Worm (Caenorhabditis elegans) whole organism, early embryonic: ENCODE measurements around the gene T02B11.9.
"Not testable (repeated sequence)": the region's sequence is repeated elsewhere in the genome, so short reads cannot be mapped to it uniquely, and the experiment has no call there.

Source experiments
- B0310.2 ChIP-seq: sonication (generic microtip); optimal IDR thresholded peaks from 2 replicates; lab custom pipeline; 2016; ENCODE audit warnings: mild to moderate bottlenecking, missing genetic modification characterization, missing compliant biosample characterization
- F13C5.2 ChIP-seq: sonication (generic microtip); optimal IDR thresholded peaks from 2 replicates; lab custom pipeline; 2017; ENCODE audit warnings: mild to moderate bottlenecking, missing genetic modification characterization, inconsistent platforms, missing compliant biosample characterization
- aly-1 ChIP-seq: sonication (generic microtip); optimal IDR thresholded peaks from 2 replicates; lab custom pipeline; 2016; ENCODE audit warnings: missing genetic modification characterization, missing compliant biosample characterization
- ama-1 ChIP-seq: fragments of 150-350 bp; optimal IDR thresholded peaks from 2 replicates; lab custom pipeline; 2014
- ceh-13 ChIP-seq: fragments of 200-800 bp; sonication (Bioruptor generic); optimal IDR thresholded peaks from 2 replicates; lab custom pipeline; 2018; ENCODE audit warnings: mild to moderate bottlenecking, missing genetic modification characterization, missing compliant biosample characterization
- ceh-36 ChIP-seq: sonication (generic microtip); optimal IDR thresholded peaks from 2 replicates; lab custom pipeline; 2016; ENCODE audit warnings: missing genetic modification characterization, inconsistent platforms, missing compliant biosample characterization
- ets-7 ChIP-seq: sonication (generic microtip); optimal IDR thresholded peaks from 2 replicates; lab custom pipeline; 2016; ENCODE audit warnings: missing genotype, missing genetic modification characterization, missing compliant biosample characterization
- flt-1 ChIP-seq: fragments of 200-800 bp; sonication (Bioruptor generic); IDR thresholded peaks from 2 replicates; pipeline ENCODE4 v1.3.6; 2022; ENCODE audit warnings: missing genetic modification characterization, missing compliant biosample characterization
- hmbx-1 ChIP-seq: sonication (generic microtip); optimal IDR thresholded peaks from 2 replicates; lab custom pipeline; 2016; ENCODE audit warnings: mild to moderate bottlenecking, missing genetic modification characterization, missing compliant biosample characterization
- hmg-4 ChIP-seq: fragments of 200-800 bp; sonication (Bioruptor generic); optimal IDR thresholded peaks from 2 replicates; lab custom pipeline; 2018; ENCODE audit warnings: mild to moderate bottlenecking, missing genetic modification characterization, missing compliant biosample characterization
- hnd-1 ChIP-seq: sonication (generic microtip); optimal IDR thresholded peaks from 2 replicates; lab custom pipeline; 2016; ENCODE audit warnings: missing genetic modification characterization, missing compliant biosample characterization
- pes-1 ChIP-seq: fragments of 200-800 bp; sonication (Bioruptor generic); IDR thresholded peaks from 2 replicates; pipeline ENCODE4 v1.3.6; 2022; ENCODE audit warnings: missing genetic modification reagents, missing genetic modification characterization, missing compliant biosample characterization
- scrt-1 ChIP-seq: fragments of 200-800 bp; sonication (Bioruptor generic); IDR thresholded peaks from 2 replicates; pipeline ENCODE4 v1.3.6; 2022; ENCODE audit warnings: missing genetic modification characterization, missing compliant biosample characterization
- sea-1 ChIP-seq: fragments of 200-800 bp; sonication (Bioruptor generic); conservative IDR thresholded peaks from 2 replicates; pipeline ENCODE4 v1.3.6; 2022; ENCODE audit warnings: missing genetic modification characterization, missing compliant biosample characterization
- tbx-11 ChIP-seq: fragments of 200-800 bp; sonication (Bioruptor generic); IDR thresholded peaks from 2 replicates; pipeline ENCODE4 v1.3.6; 2022; ENCODE audit warnings: missing genetic modification characterization, missing compliant biosample characterization
- tbx-37 ChIP-seq: fragments of 200-800 bp; sonication (Bioruptor generic); conservative IDR thresholded peaks from 2 replicates; pipeline ENCODE4 v1.3.6; 2022; ENCODE audit warnings: missing genetic modification reagents, missing genetic modification characterization, missing compliant biosample characterization
- tra-4 ChIP-seq: sonication (generic microtip); optimal IDR thresholded peaks from 2 replicates; lab custom pipeline; 2017; ENCODE audit warnings: missing genetic modification characterization, missing compliant biosample characterization

The T02B11.9 gene

ce11 chrV:879171-879570 lies 3.1 kb downstream of the T02B11.9 start, which contains the start of gene srg-53:
srg-53 (plus strand) TSS chrV:879471.
- TF ChIP-seq scrt-1: no peak

- no peak for TF ChIP-seq ceh-36 (tag; lab: Kevin White, UChicago)
- no peak for TF ChIP-seq hmbx-1 (tag; lab: Kevin White, UChicago)
- no peak for TF ChIP-seq hnd-1 (tag; lab: Kevin White, UChicago)
- TF ChIP-seq sea-1: no peak
- no peak for TF ChIP-seq B0310.2 (tag; lab: Kevin White, UChicago)
- no peak for TF ChIP-seq tra-4 (tag; lab: Kevin White, UChicago)
These were observed 8.3 kb downstream of the T02B11.9 start, which contains the start of gene srj-38 for ce11 chrV:884324-884723. srj-38 (minus strand) TSS chrV:884424.

- no peak for TF ChIP-seq ets-7 (tag; lab: Kevin White, UChicago)
These were observed 13.2 kb downstream of the T02B11.9 start, which contains the start of gene T02B11.6 for ce11 chrV:889216-889615. T02B11.6 (minus strand) TSS chrV:889316.

ce11 chrV:890423-890822 lies 14.4 kb downstream of the T02B11.9 start, which contains the start of gene srlf-21:
srlf-21 (minus strand) TSS chrV:890523.
- no peak for TF ChIP-seq aly-1 (tag; lab: Kevin White, UChicago)
- no peak for TF ChIP-seq tbx-11
- TF ChIP-seq tra-4 (tag; lab: Kevin White, UChicago): no peak
- TF ChIP-seq tbx-37: no peak
- no peak for TF ChIP-seq ama-1 (lab: Kevin White, UChicago)
- TF ChIP-seq ceh-36 (tag; lab: Kevin White, UChicago): no peak
- TF ChIP-seq hmbx-1 (tag; lab: Kevin White, UChicago): no peak
- TF ChIP-seq pes-1: no peak
- no peak for TF ChIP-seq hmg-4 (GFP tag; lab: Kevin White, UChicago)
- no peak for TF ChIP-seq ets-7 (tag; lab: Kevin White, UChicago)
- no peak for TF ChIP-seq F13C5.2 (tag; lab: Kevin White, UChicago)
- no peak for TF ChIP-seq flt-1
- TF ChIP-seq scrt-1: no peak
- no peak for TF ChIP-seq hnd-1 (tag; lab: Kevin White, UChicago)
- no peak for TF ChIP-seq sea-1
- TF ChIP-seq B0310.2 (tag; lab: Kevin White, UChicago): no peak
- no peak for TF ChIP-seq ceh-13 (GFP tag; lab: Kevin White, UChicago)

- not testable (repeated sequence) for TF ChIP-seq F13C5.2, B0310.2, aly-1 (tag; lab: Kevin White, UChicago)
These were observed 14.8 kb downstream of the T02B11.9 start, which contains the start of gene srlf-22 for ce11 chrV:890835-891234. srlf-22 (plus strand) TSS chrV:891135.

ce11 chrV:893437-894018 lies 17.5 kb downstream of the T02B11.9 start, which contains the start of the genes srlf-23 and srlf-20:
srlf-23 (minus strand) TSS chrV:893537.
srlf-20 (plus strand) TSS chrV:893968.
- no peak for TF ChIP-seq aly-1 (tag; lab: Kevin White, UChicago)
- TF ChIP-seq flt-1: no peak
- no peak for TF ChIP-seq ama-1 (lab: Kevin White, UChicago)
- TF ChIP-seq tbx-11: no peak
- TF ChIP-seq tbx-37: no peak
- TF ChIP-seq hmbx-1 (tag; lab: Kevin White, UChicago): no peak
- no peak for TF ChIP-seq ets-7 (tag; lab: Kevin White, UChicago)
- TF ChIP-seq B0310.2 (tag; lab: Kevin White, UChicago): no peak

ce11 chrV:899087-899486 lies 23.0 kb downstream of the T02B11.9 start, which contains the start of gene nas-32:
nas-32 (minus strand) TSS chrV:899187.
- no peak for TF ChIP-seq aly-1 (tag; lab: Kevin White, UChicago)
- no peak for TF ChIP-seq F13C5.2 (tag; lab: Kevin White, UChicago)
- no peak for TF ChIP-seq scrt-1
- no peak for TF ChIP-seq tbx-11

ce11 chrV:903460-903859 lies 27.4 kb downstream of the T02B11.9 start, which contains the start of gene fmo-5:
fmo-5 (minus strand) TSS chrV:903665.
- TF ChIP-seq hmbx-1 (tag; lab: Kevin White, UChicago): no peak
- TF ChIP-seq sea-1: no peak
- no peak for TF ChIP-seq tra-4 (tag; lab: Kevin White, UChicago)

ce11 chrV:904232-904983 lies 28.4 kb downstream of the T02B11.9 start, which contains the start of gene trm-2A:
trm-2A (plus strand) TSS chrV:904963.
- TF ChIP-seq ama-1 (lab: Kevin White, UChicago) (no peak), F13C5.2 (tag; lab: Kevin White, UChicago) (peak; percentile 62)
